Fruit fly (Drosophila melanogaster): ENCODE measurements around the gene CG34164.
A peak's percentile ranks its signal among the peaks of the same experiment; 100 is the strongest.

Gene CG34164

dm6 chr2L:12045941-12046855, 9.9 kb upstream of the CG34164 start, which contains the start of gene CG6770:
Gene CG6770 (minus strand): TSS chr2L:12046118.
- TF ChIP-seq rn (GFP tag; IDR thresholded peaks at IDR 0.05), result peak; percentile 74
- TF ChIP-seq CG17806 (tag; optimal IDR thresholded peaks at IDR 0.05), result peak; percentile 80
- TF ChIP-seq Ets98B (GFP tag; IDR thresholded peaks at IDR 0.05), result peak; percentile 89
- TF ChIP-seq EcR (GFP tag; optimal IDR thresholded peaks at IDR 0.05), result peak; percentile 72
- TF ChIP-seq CG34367 (tag; optimal IDR thresholded peaks at IDR 0.05), result peak; percentile 73
- TF ChIP-seq Snoo (tag; optimal IDR thresholded peaks at IDR 0.05), result peak; percentile 92
- peak; percentile 86 for TF ChIP-seq fd96Ca (GFP tag; IDR thresholded peaks at IDR 0.05)
- TF ChIP-seq CG15710 (tag; optimal IDR thresholded peaks at IDR 0.05), result peak; percentile 86
- TF ChIP-seq CG9948 (tag; optimal IDR thresholded peaks at IDR 0.05), result peak; percentile 72
- TF ChIP-seq CG8301 (tag; optimal IDR thresholded peaks at IDR 0.05), result peak; percentile 72
- no peak for TF ChIP-seq CG10348 (GFP tag; IDR thresholded peaks at IDR 0.05)
- peak; percentile 86 for TF ChIP-seq CG32121 (GFP tag; IDR thresholded peaks at IDR 0.05)
- TF ChIP-seq CG14655 (GFP tag; optimal IDR thresholded peaks at IDR 0.05), result peak; percentile 80
- TF ChIP-seq CG8159 (tag; optimal IDR thresholded peaks at IDR 0.05), result peak; percentile 88
- TF ChIP-seq gl (tag; optimal IDR thresholded peaks at IDR 0.05), result peak; percentile 20
- peak; percentile 86 for TF ChIP-seq Pif1A (GFP tag; optimal IDR thresholded peaks at IDR 0.05)
- peak; percentile 90 for TF ChIP-seq CG12605 (GFP tag; IDR thresholded peaks at IDR 0.05)
- peak; percentile 92 for TF ChIP-seq CG4496 (GFP tag; IDR thresholded peaks at IDR 0.05)
- peak; percentile 84 for TF ChIP-seq Pif1B (GFP tag; optimal IDR thresholded peaks at IDR 0.05)
- TF ChIP-seq D1 (tag; optimal IDR thresholded peaks at IDR 0.05), result peak; percentile 53
- peak; percentile 39 for TF ChIP-seq CG13204 (GFP tag; optimal IDR thresholded peaks at IDR 0.05)

dm6 chr2L:12046856-12047230, 9.3 kb upstream of the CG34164 start:
- TF ChIP-seq CG15710 (tag; optimal IDR thresholded peaks at IDR 0.05), result no peak
- TF ChIP-seq Pif1B (GFP tag; optimal IDR thresholded peaks at IDR 0.05), result no peak
- no peak for TF ChIP-seq CG14655 (GFP tag; optimal IDR thresholded peaks at IDR 0.05)
- TF ChIP-seq fd96Ca (GFP tag; IDR thresholded peaks at IDR 0.05), result no peak

dm6 chr2L:12048723-12049122, 7.4 kb upstream of the CG34164 start, which contains the start of gene Plzf:
Gene Plzf (minus strand): TSS chr2L:12048918.
- TF ChIP-seq Pif1A (GFP tag; optimal IDR thresholded peaks at IDR 0.05) (no peak), CG4496 (GFP tag; IDR thresholded peaks at IDR 0.05) (no peak), CG13204 (GFP tag; optimal IDR thresholded peaks at IDR 0.05) (no peak), EcR (GFP tag; optimal IDR thresholded peaks at IDR 0.05) (no peak), CG15710 (tag; optimal IDR thresholded peaks at IDR 0.05) (no peak), Pif1B (GFP tag; optimal IDR thresholded peaks at IDR 0.05) (no peak), CG8159 (tag; optimal IDR thresholded peaks at IDR 0.05) (no peak), Snoo (tag; optimal IDR thresholded peaks at IDR 0.05) (no peak), Ets98B (GFP tag; IDR thresholded peaks at IDR 0.05) (no peak), CG34367 (tag; optimal IDR thresholded peaks at IDR 0.05) (no peak), CG17806 (tag; optimal IDR thresholded peaks at IDR 0.05) (no peak), D1 (tag; optimal IDR thresholded peaks at IDR 0.05) (no peak), CG14655 (GFP tag; optimal IDR thresholded peaks at IDR 0.05) (no peak), rn (GFP tag; IDR thresholded peaks at IDR 0.05) (no peak), CG12605 (GFP tag; IDR thresholded peaks at IDR 0.05) (no peak), CG9948 (tag; optimal IDR thresholded peaks at IDR 0.05) (no peak)

DNA sequence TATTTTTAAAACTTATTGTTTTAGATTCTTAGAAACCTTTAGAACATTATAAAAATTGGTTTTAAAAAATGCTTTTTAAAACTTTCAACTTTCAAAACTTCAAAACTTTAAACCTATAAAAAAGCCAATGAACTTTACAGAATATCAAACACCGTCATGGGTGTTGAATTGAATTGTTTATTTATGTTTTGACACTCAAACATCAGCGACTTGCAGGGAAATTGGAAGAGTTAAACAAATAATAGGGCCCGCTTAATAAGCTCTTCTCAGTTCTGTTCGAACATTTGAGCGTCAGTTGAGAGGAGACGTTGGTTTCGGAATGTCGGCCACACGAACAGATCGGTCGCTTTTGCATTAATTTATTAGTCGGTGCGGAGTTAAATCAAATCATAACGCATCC, 7.0 kb upstream of the CG34164 start, which contains the start of gene PLCXD:
Gene PLCXD, plus strand, starts transcription at position 286 of the 400 bp plus-strand sequence.
- no peak for TF ChIP-seq CG34367 (tag; optimal IDR thresholded peaks at IDR 0.05)
- no peak for TF ChIP-seq CG8159 (tag; optimal IDR thresholded peaks at IDR 0.05)
- TF ChIP-seq Snoo (tag; optimal IDR thresholded peaks at IDR 0.05), result no peak
- TF ChIP-seq Pif1A (GFP tag; optimal IDR thresholded peaks at IDR 0.05), result no peak
- TF ChIP-seq CG12605 (GFP tag; IDR thresholded peaks at IDR 0.05), result no peak
- no peak for TF ChIP-seq rn (GFP tag; IDR thresholded peaks at IDR 0.05)
- TF ChIP-seq EcR (GFP tag; optimal IDR thresholded peaks at IDR 0.05), result no peak
- no peak for TF ChIP-seq CG15710 (tag; optimal IDR thresholded peaks at IDR 0.05)
- TF ChIP-seq Pif1B (GFP tag; optimal IDR thresholded peaks at IDR 0.05), result no peak
- TF ChIP-seq CG4496 (GFP tag; IDR thresholded peaks at IDR 0.05), result no peak
- no peak for TF ChIP-seq CG8301 (tag; optimal IDR thresholded peaks at IDR 0.05)
- no peak for TF ChIP-seq fd96Ca (GFP tag; IDR thresholded peaks at IDR 0.05)
- no peak for TF ChIP-seq CG10348 (GFP tag; IDR thresholded peaks at IDR 0.05)
- no peak for TF ChIP-seq CG13204 (GFP tag; optimal IDR thresholded peaks at IDR 0.05)
- TF ChIP-seq CG32121 (GFP tag; IDR thresholded peaks at IDR 0.05), result no peak

- peak; percentile 93 for TF ChIP-seq CG12605 (GFP tag; IDR thresholded peaks at IDR 0.05)
- no peak for TF ChIP-seq Pif1A (GFP tag; optimal IDR thresholded peaks at IDR 0.05)
Observed at dm6 chr2L:12053365-12053764, 2.8 kb upstream of the CG34164 start.

DNA sequence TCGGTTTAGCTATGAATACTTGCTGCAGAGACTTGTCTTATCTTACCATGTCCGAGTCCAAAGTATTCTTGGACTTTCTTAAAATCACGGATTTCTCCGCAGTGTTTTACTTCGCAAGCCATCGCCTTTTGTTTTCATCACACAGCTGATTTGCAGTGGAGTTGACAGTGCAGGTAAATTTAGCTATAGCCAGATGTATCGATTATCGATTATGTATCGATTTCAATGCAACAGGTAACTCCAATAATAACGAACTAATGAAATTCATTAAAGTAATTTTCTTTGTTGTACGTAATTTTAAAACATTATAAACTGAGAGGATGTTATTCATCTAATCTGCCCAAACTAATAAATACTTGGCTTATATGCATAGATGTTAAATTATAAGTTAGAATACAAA, 6.9 kb downstream of the CG34164 start, which contains the start of gene Rab3-GAP:
Gene Rab3-GAP, minus strand, starts transcription at position 150 of the 400 bp plus-strand sequence.
- TF ChIP-seq CG12605 (GFP tag; IDR thresholded peaks at IDR 0.05) (peak; percentile 53), CG15710 (tag; optimal IDR thresholded peaks at IDR 0.05) (peak; percentile 15), Pif1B (GFP tag; optimal IDR thresholded peaks at IDR 0.05) (no peak), CG4496 (GFP tag; IDR thresholded peaks at IDR 0.05) (no peak), CG8159 (tag; optimal IDR thresholded peaks at IDR 0.05) (peak; percentile 25), EcR (GFP tag; optimal IDR thresholded peaks at IDR 0.05) (no peak), gl (tag; optimal IDR thresholded peaks at IDR 0.05) (no peak), rn (GFP tag; IDR thresholded peaks at IDR 0.05) (no peak), CG17806 (tag; optimal IDR thresholded peaks at IDR 0.05) (peak; percentile 7), CG8301 (tag; optimal IDR thresholded peaks at IDR 0.05) (peak; percentile 15), Ets98B (GFP tag; IDR thresholded peaks at IDR 0.05) (peak; percentile 6; the same call in 1 of the 2 replicates)
